Worm (Caenorhabditis elegans): Measurements from ENCODE around the gene col-19.

DNA sequence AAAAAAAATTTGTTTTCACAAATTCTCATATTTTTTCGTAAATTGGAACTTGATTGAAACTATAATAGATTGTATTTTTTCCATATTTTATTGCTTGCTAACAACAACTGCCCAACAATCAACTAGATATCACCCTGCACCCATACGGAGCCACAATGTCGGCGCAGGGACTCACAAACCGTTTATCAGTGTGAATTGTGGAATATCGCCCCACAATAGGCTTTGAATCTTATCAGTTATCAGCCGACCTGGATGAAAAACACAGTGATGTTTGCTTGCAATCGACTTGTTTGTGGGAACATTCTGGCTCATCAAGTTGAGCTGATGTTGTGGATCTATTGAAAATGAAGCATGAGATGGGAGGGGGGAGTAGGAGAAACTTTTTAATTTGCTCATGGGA, 17.5 kb downstream of the col-19 start:
- TF ChIP-seq ceh-16 (tag; optimal IDR thresholded peaks at IDR 0.05): no peak
- no peak for TF ChIP-seq nhr-23 (tag; optimal IDR thresholded peaks at IDR 0.05)
- TF ChIP-seq unc-62 (GFP tag; optimal IDR thresholded peaks at IDR 0.05): no peak
- TF ChIP-seq ztf-11 (tag; optimal IDR thresholded peaks at IDR 0.05): no peak
- no peak for TF ChIP-seq ztf-4 (tag; optimal IDR thresholded peaks at IDR 0.05)
- no peak for TF ChIP-seq snpc-4 (tag; optimal IDR thresholded peaks at IDR 0.05)
- no peak for TF ChIP-seq elt-3 (tag; optimal IDR thresholded peaks at IDR 0.05)
- TF ChIP-seq mdl-1 (tag; optimal IDR thresholded peaks at IDR 0.05): no peak

Measured in whole organism, L2 larva.